Fruit fly (Drosophila melanogaster): ENCODE data around the gene CG1632.

DNA sequence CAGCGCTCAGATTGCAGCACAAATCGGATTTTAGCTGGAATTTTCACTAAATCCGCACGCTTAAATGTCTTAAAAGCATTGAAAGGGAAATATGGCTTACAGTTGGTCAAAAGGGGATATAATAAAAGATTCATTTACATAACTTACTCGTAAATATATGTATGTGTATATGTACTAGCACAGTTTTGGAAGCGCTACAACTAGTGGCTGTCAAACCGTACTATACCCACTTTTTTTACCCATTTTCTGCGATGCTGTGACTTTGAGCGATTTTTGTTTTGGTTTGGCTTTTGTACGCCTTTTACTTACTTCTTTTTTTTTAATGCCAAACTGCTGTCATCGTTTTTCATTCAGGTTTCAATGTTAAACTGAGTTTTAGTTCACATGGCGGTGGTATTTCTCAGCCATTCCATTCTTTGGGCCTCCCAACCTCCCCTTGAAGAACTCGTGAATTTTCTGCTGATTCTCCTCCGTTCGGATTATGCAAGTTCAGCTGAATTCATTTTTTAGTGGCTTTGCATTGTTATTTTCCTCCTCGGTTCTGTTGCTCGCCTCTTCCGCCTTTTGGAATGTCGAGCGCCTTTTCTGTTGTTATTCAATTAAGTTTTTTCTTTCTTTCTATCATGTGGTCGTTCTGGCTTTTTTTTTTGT, 18.4 kb upstream of the CG1632 start:
- TF ChIP-seq CG6276 (GFP tag; optimal IDR thresholded peaks at IDR 0.05) (no peak), CG8119 (GFP tag; IDR thresholded peaks at IDR 0.05) (no peak), CG6808 (GFP tag; optimal IDR thresholded peaks at IDR 0.05) (no peak)

All from whole organism, prepupa.